Worm (Caenorhabditis elegans) whole organism, L4 larva: Measurements from ENCODE around the gene mmad-1.

Experiments
- F37D6.2 ChIP-seq: sonication (generic microtip); optimal IDR thresholded peaks from 2 replicates; lab custom pipeline; 2016; ENCODE audit warnings: mild to moderate bottlenecking, missing genetic modification characterization, missing compliant biosample characterization
- R02D3.7 ChIP-seq: fragments of 150-350 bp; sonication (generic microtip); optimal IDR thresholded peaks from 3 replicates; lab custom pipeline; 2014; ENCODE audit warnings: missing biosample characterization, missing genetic modification characterization
- T26A8.4 ChIP-seq: fragments of 200-800 bp; sonication (Bioruptor generic); IDR thresholded peaks from 2 replicates; pipeline ENCODE4 v1.3.6; 2022; ENCODE audit warnings: missing genetic modification characterization, missing compliant biosample characterization
- Y48G9A.11 ChIP-seq: fragments of 200-800 bp; sonication (Bioruptor generic); IDR thresholded peaks from 2 replicates; pipeline ENCODE4 v1.3.6; 2022; ENCODE audit warnings: missing genetic modification reagents, missing genetic modification characterization, missing compliant biosample characterization
- Y5F2A.4 ChIP-seq: fragments of 200-800 bp; sonication (Bioruptor generic); optimal IDR thresholded peaks from 2 replicates; lab custom pipeline; 2018; ENCODE audit warnings: mild to moderate bottlenecking, missing genetic modification characterization, missing compliant biosample characterization
- Y75B8A.6 ChIP-seq: fragments of 200-800 bp; sonication (Bioruptor generic); IDR thresholded peaks from 2 replicates; pipeline ENCODE4 v1.3.6; 2022; ENCODE audit warnings: missing genetic modification reagents, missing genetic modification characterization, missing compliant biosample characterization
- aha-1 ChIP-seq: fragments of 150-350 bp; peaks from one replicate; lab custom pipeline; 2014; ENCODE audit warnings: missing biosample characterization, missing genetic modification characterization
- ceh-28 ChIP-seq: fragments of 150-350 bp; optimal IDR thresholded peaks from 2 replicates; lab custom pipeline; 2014; ENCODE audit warnings: missing biosample characterization, missing genetic modification reagents, missing genetic modification characterization
- ceh-32 ChIP-seq: sonication (generic microtip); optimal IDR thresholded peaks from 2 replicates; lab custom pipeline; 2016; ENCODE audit warnings: mild to moderate bottlenecking, missing genetic modification characterization, missing compliant biosample characterization; ENCODE audit not compliant: poor library complexity
- cey-2 ChIP-seq: sonication (generic microtip); optimal IDR thresholded peaks from 3 replicates; lab custom pipeline; 2017; ENCODE audit warnings: missing genetic modification characterization, mild to moderate bottlenecking, missing compliant biosample characterization, antibody characterized with exemption, borderline replicate concordance; ENCODE audit not compliant: insufficient read depth
- daf-8 ChIP-seq: fragments of 200-800 bp; sonication (Bioruptor generic); IDR thresholded peaks from 2 replicates; pipeline ENCODE4 v1.3.6; 2022; ENCODE audit warnings: missing genetic modification characterization, missing compliant biosample characterization
- dmd-6 ChIP-seq: fragments of 200-800 bp; sonication (Bioruptor generic); IDR thresholded peaks from 2 replicates; pipeline ENCODE4 v1.3.6; 2022; ENCODE audit warnings: missing genetic modification reagents, missing genetic modification characterization, missing compliant biosample characterization
- dmd-9 ChIP-seq: fragments of 200-800 bp; sonication (Bioruptor generic); IDR thresholded peaks from 2 replicates; pipeline ENCODE4 v1.3.6; 2022; ENCODE audit warnings: missing genetic modification reagents, missing genetic modification characterization, missing compliant biosample characterization
- duxl-1 ChIP-seq: sonication (generic microtip); optimal IDR thresholded peaks from 2 replicates; lab custom pipeline; 2016; ENCODE audit warnings: mild to moderate bottlenecking, missing genetic modification characterization, moderate library complexity, missing compliant biosample characterization; ENCODE audit not compliant: poor library complexity
- egl-43 ChIP-seq: fragments of 200-800 bp; sonication (Bioruptor generic); IDR thresholded peaks from 2 replicates; pipeline ENCODE4 v1.3.6; 2022; ENCODE audit warnings: missing genetic modification reagents, missing genetic modification characterization, missing compliant biosample characterization
- gei-8 ChIP-seq: fragments of 200-800 bp; sonication (Bioruptor generic); optimal IDR thresholded peaks from 2 replicates; lab custom pipeline; 2018; ENCODE audit warnings: mild to moderate bottlenecking, missing genetic modification characterization, missing compliant biosample characterization
- hlh-11 ChIP-seq: fragments of 200-800 bp; sonication (Bioruptor generic); optimal IDR thresholded peaks from 2 replicates; lab custom pipeline; 2018; ENCODE audit warnings: mild to moderate bottlenecking, missing genetic modification characterization, missing compliant biosample characterization
- hlh-30 ChIP-seq: sonication (generic microtip); optimal IDR thresholded peaks from 2 replicates; lab custom pipeline; 2017; ENCODE audit warnings: antibody characterized with exemption, mild to moderate bottlenecking, missing genetic modification characterization, missing compliant biosample characterization; ENCODE audit not compliant: insufficient read depth
- hmg-1.1 ChIP-seq: fragments of 200-800 bp; sonication (Bioruptor generic); IDR thresholded peaks from 2 replicates; pipeline ENCODE4 v1.3.6; 2022; ENCODE audit warnings: missing genetic modification reagents, missing genetic modification characterization, missing compliant biosample characterization
- lim-7 ChIP-seq: fragments of 200-800 bp; sonication (Bioruptor generic); IDR thresholded peaks from 2 replicates; pipeline ENCODE4 v1.3.6; 2022; ENCODE audit warnings: missing genetic modification characterization, missing compliant biosample characterization
- lir-3 ChIP-seq: sonication (generic microtip); optimal IDR thresholded peaks from 2 replicates; lab custom pipeline; 2016; ENCODE audit warnings: mild to moderate bottlenecking, missing genetic modification characterization, missing compliant biosample characterization
- madf-9 ChIP-seq: fragments of 200-800 bp; sonication (Bioruptor generic); conservative IDR thresholded peaks from 2 replicates; pipeline ENCODE4 v1.3.6; 2022; ENCODE audit warnings: missing genetic modification reagents, missing genetic modification characterization, missing compliant biosample characterization
- nhr-237 ChIP-seq: sonication (generic microtip); optimal IDR thresholded peaks from 2 replicates; lab custom pipeline; 2017; ENCODE audit warnings: missing biosample characterization, missing genetic modification characterization
- nhr-25 ChIP-seq: sonication (generic microtip); optimal IDR thresholded peaks from 2 replicates; lab custom pipeline; 2017; ENCODE audit warnings: missing genetic modification characterization, mild to moderate bottlenecking, missing compliant biosample characterization, antibody characterized with exemption, moderate library complexity, borderline replicate concordance; ENCODE audit not compliant: insufficient read depth
- nhr-28 ChIP-seq: fragments of 150-350 bp; optimal IDR thresholded peaks from 2 replicates; lab custom pipeline; 2014; ENCODE audit warnings: missing biosample characterization, missing genetic modification characterization
- pha-4 ChIP-seq, 2 experiments: fragments of 150-350 bp in 1 of 2; fragments of 200-800 bp in 1 of 2; sonication (Bioruptor generic) in 1 of 2; IDR thresholded peaks in 1 of 2; optimal IDR thresholded peaks in 1 of 2; 2 replicates each; pipeline versions ENCODE4 v1.3.6 to Lab custom; 2014 to 2022; ENCODE audit warnings: missing genetic modification characterization in 2 of 2, missing genetic modification reagents in 2 of 2, missing biosample characterization in 1 of 2, missing compliant biosample characterization in 1 of 2
- set-16 ChIP-seq: fragments of 200-800 bp; sonication (Bioruptor generic); IDR thresholded peaks from 2 replicates; pipeline ENCODE4 v1.3.6; 2022; ENCODE audit warnings: missing genetic modification reagents, missing genetic modification characterization, missing compliant biosample characterization
- skn-1 ChIP-seq: fragments of 150-350 bp; optimal IDR thresholded peaks from 2 replicates; lab custom pipeline; 2014; ENCODE audit warnings: missing biosample characterization, missing genetic modification characterization
- snpc-1.2 ChIP-seq: fragments of 200-800 bp; sonication (Bioruptor generic); IDR thresholded peaks from 2 replicates; pipeline ENCODE4 v1.3.6; 2022; ENCODE audit warnings: missing genetic modification reagents, missing genetic modification characterization, missing compliant biosample characterization
- unc-130 ChIP-seq: sonication (generic microtip); optimal IDR thresholded peaks from 2 replicates; lab custom pipeline; 2016; ENCODE audit warnings: missing genetic modification reagents, missing genetic modification characterization, missing compliant biosample characterization
- unc-39 ChIP-seq: sonication (generic microtip); optimal IDR thresholded peaks from 2 replicates; lab custom pipeline; 2017; ENCODE audit warnings: missing biosample characterization, missing genetic modification characterization
- vab-7 ChIP-seq: fragments of 200-800 bp; sonication (Bioruptor generic); IDR thresholded peaks from 2 replicates; pipeline ENCODE4 v1.3.6; 2022; ENCODE audit warnings: missing genetic modification reagents, missing genetic modification characterization, missing compliant biosample characterization
- zfp-3 ChIP-seq: fragments of 200-800 bp; sonication (Bioruptor generic); conservative IDR thresholded peaks from 2 replicates; pipeline ENCODE4 v1.3.6; 2022; ENCODE audit warnings: missing genetic modification reagents, missing genetic modification characterization, missing compliant biosample characterization

The mmad-1 gene

DNA sequence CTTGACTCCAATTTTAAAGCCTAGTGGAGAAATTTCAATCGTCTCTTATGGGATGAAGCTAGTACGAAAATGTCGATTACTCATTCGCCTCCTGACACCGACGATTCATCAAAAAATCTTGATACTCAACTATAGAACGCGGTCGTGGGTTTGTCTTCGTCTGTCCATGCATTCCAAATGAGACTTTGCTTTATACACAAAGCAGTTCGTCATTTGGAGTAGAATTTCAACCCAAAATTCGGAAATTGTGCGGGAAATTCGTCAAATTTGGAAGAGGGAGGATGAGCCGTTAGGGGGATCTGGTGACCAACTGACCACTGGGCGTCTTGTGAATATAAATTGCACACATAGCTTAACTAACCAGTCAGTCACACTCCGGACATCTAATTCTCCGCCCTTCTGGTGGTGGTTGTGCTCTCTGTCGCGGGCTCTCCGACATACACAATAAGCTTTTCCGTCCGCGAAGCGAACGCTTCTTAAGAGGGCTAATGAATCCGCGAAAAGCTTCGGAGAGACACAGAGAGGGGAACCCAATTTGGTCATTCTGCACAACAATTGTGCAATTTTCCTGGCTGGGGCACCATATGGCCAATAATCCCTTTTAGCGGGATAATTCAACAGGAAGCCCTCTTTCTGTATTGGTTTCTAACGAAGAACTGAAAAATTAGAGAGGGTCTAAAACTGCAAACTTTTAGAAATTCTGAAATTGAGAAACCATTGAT is 23.5 kb downstream of the mmad-1 start:
- 0 out of 2 replicates have a peak, but pooled peaks have one; percentile 18 for TF ChIP-seq hmg-1.1 (GFP tag; lab: Robert Waterston, UW)
- 0 out of 2 replicates have a peak, but pooled peaks have one; percentile 11 for TF ChIP-seq madf-9 (GFP tag; lab: Robert Waterston, UW)
- 0 out of 2 replicates have a peak, but pooled peaks have one; percentile 48 for TF ChIP-seq egl-43 (GFP tag; lab: Robert Waterston, UW)
- TF ChIP-seq daf-8 = no peak
- no peak for TF ChIP-seq unc-39 (tag; lab: Kevin White, UChicago)
- peak; percentile 94 for TF ChIP-seq aha-1 (tag; lab: Kevin White, UChicago)
- no peak for TF ChIP-seq Y75B8A.6 (GFP tag; lab: Robert Waterston, UW)

DNA sequence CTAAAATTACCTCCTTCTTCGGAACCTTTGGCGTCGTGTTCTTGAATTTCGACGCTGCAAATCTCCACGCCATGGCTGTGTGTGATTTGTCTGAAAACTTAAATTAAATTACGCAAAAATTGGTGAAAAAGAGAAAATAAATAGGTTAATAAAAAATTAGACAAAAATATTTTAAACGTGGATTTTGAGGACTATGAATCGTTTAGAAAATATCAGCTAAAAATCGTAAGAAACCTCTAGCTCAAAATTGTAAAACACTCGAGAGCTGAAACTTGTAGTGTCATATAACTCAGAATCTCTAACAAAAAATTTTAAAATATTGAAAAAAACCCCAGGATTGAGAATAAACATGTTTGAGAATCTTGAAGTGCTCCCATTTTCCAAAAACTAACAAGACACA is 24.8 kb downstream of the mmad-1 start, which contains the start of gene pod-1:
Gene pod-1, minus strand, starts transcription at position 101 of the 400 bp plus-strand sequence.
- TF ChIP-seq pha-4 (GFP tag; IDR thresholded peaks at IDR 0.05; lab: Robert Waterston, UW) (no peak), pha-4 (tag; optimal IDR thresholded peaks at IDR 0.05; lab: Kevin White, UChicago) (no peak), duxl-1 (no peak), vab-7 (GFP tag; lab: Robert Waterston, UW) (no peak), dmd-9 (no peak)

DNA sequence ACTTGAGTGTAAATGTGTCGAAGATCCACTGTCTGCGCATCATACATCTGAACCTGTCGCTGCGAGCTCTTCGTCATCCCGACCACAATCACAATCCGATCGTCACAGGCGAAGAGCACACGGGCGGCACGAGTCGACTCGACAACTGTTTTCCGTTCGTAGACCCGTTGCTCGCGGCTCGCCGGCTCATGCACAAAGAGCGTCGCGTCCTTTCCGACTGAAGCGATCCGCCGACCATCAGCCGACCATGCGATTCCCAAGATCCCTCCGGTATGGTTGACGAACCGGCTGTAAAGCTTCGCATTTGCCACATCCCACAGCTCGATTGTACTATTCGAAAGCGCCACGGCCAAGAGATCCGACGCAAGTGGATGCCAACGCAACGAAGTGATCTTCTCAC is 30.4 kb downstream of the mmad-1 start:
- TF ChIP-seq T26A8.4 (GFP tag; lab: Robert Waterston, UW) (no peak), ceh-28 (tag; lab: Kevin White, UChicago) (no peak), madf-9 (GFP tag; lab: Robert Waterston, UW) (no peak), set-16 (GFP tag; lab: Robert Waterston, UW) (peak; percentile 80), snpc-1.2 (GFP tag; lab: Robert Waterston, UW) (no peak), pha-4 (GFP tag; IDR thresholded peaks at IDR 0.05; lab: Robert Waterston, UW) (no peak), pha-4 (tag; optimal IDR thresholded peaks at IDR 0.05; lab: Kevin White, UChicago) (no peak), nhr-237 (tag; lab: Kevin White, UChicago) (no peak), gei-8 (GFP tag; lab: Kevin White, UChicago) (no peak)

DNA sequence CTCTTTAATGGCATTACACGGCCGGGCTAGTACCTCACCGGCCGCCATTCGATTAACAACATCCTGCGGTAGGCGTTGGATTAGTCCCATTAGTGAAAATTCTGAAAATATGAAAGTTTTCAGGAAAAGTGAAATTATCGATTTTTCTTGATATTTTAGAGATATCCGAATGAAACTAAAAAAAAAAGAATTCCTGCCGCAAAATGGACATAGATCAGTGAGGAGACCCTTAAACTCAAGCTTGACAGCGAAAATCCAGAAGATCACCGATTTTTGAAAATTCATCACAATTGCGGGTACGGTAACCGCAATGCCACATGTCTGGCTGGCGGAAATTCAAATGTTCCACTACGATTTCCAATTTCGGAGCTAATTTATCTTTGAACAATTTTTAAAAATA is 34.3 kb downstream of the mmad-1 start, which contains the start of gene mlh-1:
Gene mlh-1, minus strand, starts transcription at position 101 of the 400 bp plus-strand sequence.
- TF ChIP-seq hlh-11 (tag; lab: Kevin White, UChicago) = no peak
- TF ChIP-seq zfp-3 (GFP tag; lab: Robert Waterston, UW) = 0 out of 2 replicates have a peak, but pooled peaks have one; percentile 34
- no peak for TF ChIP-seq ceh-28 (tag; lab: Kevin White, UChicago)
- 0 out of 2 replicates have a peak, but pooled peaks have one; percentile 45 for TF ChIP-seq Y48G9A.11 (GFP tag; lab: Robert Waterston, UW)
- TF ChIP-seq, all 104 proteins: peak for 2

DNA sequence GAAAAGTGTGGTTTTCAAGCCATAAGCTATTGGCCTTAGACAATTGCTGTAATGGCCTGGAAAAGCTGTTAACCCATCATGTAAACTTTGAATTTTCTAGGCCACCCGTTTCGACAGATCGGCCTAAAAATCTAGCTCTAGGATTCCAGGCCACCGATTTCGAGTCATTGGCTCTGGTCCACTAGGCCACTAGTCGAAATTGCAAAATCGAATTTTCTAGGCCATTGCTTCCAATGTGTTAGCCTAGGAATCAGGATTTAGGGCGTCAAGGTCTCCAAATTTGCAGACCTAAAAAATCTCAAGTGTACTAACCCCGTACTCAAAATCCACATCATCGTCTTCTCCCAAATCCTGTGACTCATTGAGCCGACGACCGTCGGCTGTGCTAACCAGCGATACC is 38.1 kb downstream of the mmad-1 start:
- TF ChIP-seq cey-2 (tag; lab: Kevin White, UChicago) (no peak), aha-1 (tag; lab: Kevin White, UChicago) (peak; percentile 94)

DNA sequence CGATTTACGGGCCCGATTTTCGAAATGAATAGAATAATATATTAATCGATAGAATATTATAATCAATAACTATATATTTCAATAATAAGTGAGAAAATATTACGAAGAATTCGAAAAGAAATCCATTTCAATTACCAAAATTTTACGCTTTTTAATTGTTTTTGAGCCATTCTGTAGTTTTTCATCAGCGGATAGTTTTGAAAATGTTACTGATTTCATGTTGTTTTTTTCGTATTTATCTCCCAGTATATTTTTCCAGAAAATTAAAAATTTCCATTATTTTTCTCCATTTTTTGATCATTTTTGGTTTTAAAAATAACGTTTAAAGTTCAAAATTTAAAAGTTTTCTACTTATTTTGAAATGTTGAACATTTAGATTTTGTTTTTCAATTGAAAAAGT is 43.1 kb downstream of the mmad-1 start, which contains the start of gene T28A8.3:
Gene T28A8.3, plus strand, starts transcription at position 301 of the 400 bp plus-strand sequence.
- no peak for TF ChIP-seq dmd-6 (GFP tag; lab: Robert Waterston, UW)
- no peak for TF ChIP-seq hlh-30 (tag; lab: Kevin White, UChicago)
- no peak for TF ChIP-seq zfp-3 (GFP tag; lab: Robert Waterston, UW)
- TF ChIP-seq skn-1 (tag; lab: Kevin White, UChicago) = no peak
- no peak for TF ChIP-seq nhr-25 (tag; lab: Kevin White, UChicago)
- TF ChIP-seq F37D6.2 (tag; lab: Kevin White, UChicago) = no peak
- TF ChIP-seq lim-7 (GFP tag; lab: Robert Waterston, UW) = no peak
- no peak for TF ChIP-seq ceh-32 (tag; lab: Kevin White, UChicago)
- no peak for TF ChIP-seq lir-3
- no peak for TF ChIP-seq egl-43 (GFP tag; lab: Robert Waterston, UW)
- no peak for TF ChIP-seq snpc-1.2 (GFP tag; lab: Robert Waterston, UW)
- TF ChIP-seq dmd-9 = no peak
- no peak for TF ChIP-seq nhr-28 (tag; lab: Kevin White, UChicago)
- no peak for TF ChIP-seq Y5F2A.4 (GFP tag; lab: Kevin White, UChicago)
- no peak for TF ChIP-seq unc-130 (GFP tag; lab: Kevin White, UChicago)
- TF ChIP-seq R02D3.7 = no peak
